Worm (Caenorhabditis elegans): ENCODE data around the gene F57A8.7.

F57A8.7 gene

DNA sequence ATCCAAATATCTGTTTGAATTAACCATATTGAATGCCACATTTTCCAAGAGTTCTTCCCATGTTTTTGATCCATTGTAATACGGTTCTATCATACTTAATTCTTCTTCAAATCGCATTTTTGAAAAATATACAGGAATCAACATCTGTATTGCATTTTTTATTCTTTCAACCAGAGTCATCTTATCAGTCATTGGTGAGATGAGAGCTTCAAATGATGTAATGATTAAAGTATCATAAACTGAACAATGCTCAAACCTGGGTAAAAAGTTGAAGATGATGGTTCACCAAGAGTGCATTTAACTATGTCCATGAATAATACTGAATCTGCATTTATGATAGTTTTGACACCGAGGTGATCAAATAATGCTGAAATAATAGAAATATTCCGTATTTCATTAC is 28.3 kb downstream of the F57A8.7 start:
- TF ChIP-seq egrh-3 (GFP tag; IDR thresholded peaks at IDR 0.05) (no peak), nhr-80 (tag; optimal IDR thresholded peaks at IDR 0.05) (peak; percentile 9), nhr-90 (tag; optimal IDR thresholded peaks at IDR 0.05) (no peak)

DNA sequence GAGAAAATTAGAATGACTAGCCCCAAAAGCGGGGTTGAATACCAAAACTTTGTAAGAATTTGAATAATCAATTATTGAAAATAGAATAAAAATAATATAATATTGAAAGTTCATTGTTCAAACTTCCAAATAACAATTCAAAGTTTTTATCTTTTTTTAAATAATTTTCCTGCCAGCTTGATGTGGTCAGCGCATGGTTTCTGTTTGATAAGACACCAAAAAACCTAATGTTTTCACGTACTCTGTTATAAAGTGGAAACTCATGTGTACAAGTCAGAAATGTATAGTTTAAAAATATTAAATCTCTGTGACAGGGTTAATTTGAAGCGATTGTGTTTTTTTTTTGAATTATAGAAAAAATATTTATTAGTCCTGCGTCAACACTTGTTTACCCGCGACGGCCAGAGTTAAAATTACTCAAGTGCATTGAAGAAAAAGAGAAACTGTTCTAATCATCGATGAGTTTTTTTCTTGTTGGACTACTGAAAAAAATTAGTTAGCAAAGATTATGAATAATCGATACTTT is 29.3 kb downstream of the F57A8.7 start, which contains the start of gene ugt-17:
Gene ugt-17 (minus strand): TSS at position 180 of the 526 bp plus-strand sequence.
- no peak for TF ChIP-seq snpc-4 (GFP tag; optimal IDR thresholded peaks at IDR 0.05)
- TF ChIP-seq snpc-4 (tag; optimal IDR thresholded peaks at IDR 0.05): peak in 1 of 4 experiments; percentile 8
- TF ChIP-seq sdz-38 (tag; optimal IDR thresholded peaks at IDR 0.05): no peak
- no peak for TF ChIP-seq lsy-27 (tag; optimal IDR thresholded peaks at IDR 0.05; ENCODE audit: borderline replicate concordance, insufficient read depth)
- TF ChIP-seq ztf-3 (GFP tag; optimal IDR thresholded peaks at IDR 0.05): no peak
- peak; percentile 74 for TF ChIP-seq nhr-80 (tag; optimal IDR thresholded peaks at IDR 0.05)
- no peak for TF ChIP-seq K11D2.4 (GFP tag; IDR thresholded peaks at IDR 0.05)
- no peak for TF ChIP-seq ama-1 (optimal IDR thresholded peaks at IDR 0.05)
- no peak for TF ChIP-seq ama-1 (GFP tag; optimal IDR thresholded peaks at IDR 0.05)
- no peak for TF ChIP-seq ceh-100 (GFP tag; IDR thresholded peaks at IDR 0.05)
- no peak for TF ChIP-seq nfya-2 (GFP tag; IDR thresholded peaks at IDR 0.05)

DNA sequence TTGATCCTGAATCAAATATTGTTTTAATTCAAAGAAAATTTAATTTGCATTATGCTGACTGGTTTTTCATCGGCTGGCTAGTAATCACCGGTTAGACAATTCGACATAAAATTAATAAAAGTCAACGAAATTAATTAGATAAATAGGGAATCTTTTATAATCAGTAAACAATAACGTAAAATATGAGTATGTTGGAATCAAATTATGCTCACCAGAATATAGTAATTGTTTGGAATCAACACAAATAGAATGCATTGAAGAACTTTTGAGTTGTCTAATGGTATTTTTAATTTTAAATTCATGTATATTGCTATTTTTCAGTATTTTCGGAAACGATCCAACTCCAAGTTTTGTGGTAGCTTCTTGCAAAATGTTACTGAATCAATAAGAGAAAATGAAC is 29.9 kb downstream of the F57A8.7 start, which contains the start of gene C08B6.2:
Gene C08B6.2 (plus strand): TSS at position 301 of the 400 bp plus-strand sequence.
- no peak for TF ChIP-seq ekl-4 (GFP tag; IDR thresholded peaks at IDR 0.05)
- no peak for TF ChIP-seq cebp-2 (GFP tag; IDR thresholded peaks at IDR 0.05)
- no peak for TF ChIP-seq ztf-28 (GFP tag; IDR thresholded peaks at IDR 0.05)
- no peak for TF ChIP-seq rcor-1 (GFP tag; IDR thresholded peaks at IDR 0.05)
- TF ChIP-seq dpl-1 (GFP tag; optimal IDR thresholded peaks at IDR 0.05): no peak
- no peak for TF ChIP-seq B0019.2 (GFP tag; conservative IDR thresholded peaks at IDR 0.05)
- TF ChIP-seq mel-28 (tag; optimal IDR thresholded peaks at IDR 0.05; ENCODE audit: borderline replicate concordance): no peak
- no peak for TF ChIP-seq aptf-3 (GFP tag; IDR thresholded peaks at IDR 0.05)
- TF ChIP-seq attf-3 (GFP tag; conservative IDR thresholded peaks at IDR 0.05): no peak
- no peak for TF ChIP-seq F10E7.11 (tag; optimal IDR thresholded peaks at IDR 0.05)
- TF ChIP-seq F39B2.1 (GFP tag; IDR thresholded peaks at IDR 0.05): no peak
- TF ChIP-seq lin-54 (GFP tag; optimal IDR thresholded peaks at IDR 0.05): no peak
- TF ChIP-seq zim-3 (tag; optimal IDR thresholded peaks at IDR 0.05): no peak
- TF ChIP-seq mxl-1 (tag; optimal IDR thresholded peaks at IDR 0.05): no peak
- no peak for TF ChIP-seq nfya-1 (tag; optimal IDR thresholded peaks at IDR 0.05; ENCODE audit: borderline replicate concordance, insufficient read depth)
- TF ChIP-seq B0035.1 (tag; optimal IDR thresholded peaks at IDR 0.05): no peak
- no peak for TF ChIP-seq aptf-2 (GFP tag; conservative IDR thresholded peaks at IDR 0.05)
- TF ChIP-seq atf-7 (tag; optimal IDR thresholded peaks at IDR 0.05): no peak
- no peak for TF ChIP-seq zfh-2 (GFP tag; conservative IDR thresholded peaks at IDR 0.05)
- no peak for TF ChIP-seq nfyb-1 (GFP tag; IDR thresholded peaks at IDR 0.05)

DNA sequence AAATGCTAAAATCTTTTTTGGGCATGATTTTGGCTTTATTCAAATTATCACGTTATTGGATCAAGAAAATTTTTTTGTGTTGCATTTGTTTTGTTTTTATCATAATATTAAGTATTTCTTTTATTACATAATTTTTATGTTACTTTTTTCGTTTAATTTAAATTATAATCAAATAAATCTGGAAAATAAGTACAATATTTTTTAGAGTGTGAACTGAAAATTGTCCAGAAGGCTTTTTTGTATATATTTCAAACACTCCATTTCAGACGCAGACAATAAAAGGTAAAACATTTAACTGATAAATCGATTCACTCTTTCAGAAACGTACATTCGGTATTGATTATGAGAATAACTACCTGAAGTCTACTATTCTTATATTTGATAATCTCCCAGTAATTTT is 31.8 kb downstream of the F57A8.7 start, which contains the start of gene C08B6.11:
Gene C08B6.11 (plus strand): TSS at position 301 of the 400 bp plus-strand sequence.
- TF ChIP-seq akir-1 (GFP tag; optimal IDR thresholded peaks at IDR 0.05): no peak
- no peak for TF ChIP-seq lag-1 (GFP tag; IDR thresholded peaks at IDR 0.05)
- TF ChIP-seq ceh-40 (GFP tag; IDR thresholded peaks at IDR 0.05): no peak
- TF ChIP-seq B0336.3 (GFP tag; IDR thresholded peaks at IDR 0.05): no peak
- TF ChIP-seq bed-1 (GFP tag; IDR thresholded peaks at IDR 0.05): no peak
- TF ChIP-seq die-1 (tag; optimal IDR thresholded peaks at IDR 0.05): no peak
- no peak for TF ChIP-seq dpff-1 (tag; optimal IDR thresholded peaks at IDR 0.05)
- no peak for TF ChIP-seq Y67H2A.10 (GFP tag; conservative IDR thresholded peaks at IDR 0.05)
- TF ChIP-seq Y56A3A.18 (GFP tag; IDR thresholded peaks at IDR 0.05): no peak
- no peak for TF ChIP-seq zim-3 (tag; optimal IDR thresholded peaks at IDR 0.05)
- no peak for TF ChIP-seq Y53F4B.3 (GFP tag; IDR thresholded peaks at IDR 0.05)
- no peak for TF ChIP-seq D2030.7 (GFP tag; IDR thresholded peaks at IDR 0.05)
- no peak for TF ChIP-seq tbp1 (GFP tag; optimal IDR thresholded peaks at IDR 0.05)
- no peak for TF ChIP-seq B0019.2 (GFP tag; conservative IDR thresholded peaks at IDR 0.05)
- no peak for TF ChIP-seq nhr-179 (tag; optimal IDR thresholded peaks at IDR 0.05)
- no peak for TF ChIP-seq mes-4 (tag; optimal IDR thresholded peaks at IDR 0.05)
